Fruit fly (Drosophila melanogaster) Kc167 (cell line): ENCODE data around the gene CG11891.

Experiments used
- Myc ChIP-seq: fragments of >200 bp; optimal IDR thresholded peaks from 2 replicates; lab custom pipeline; 2017; ENCODE audit warnings: missing external identifiers
- Sin3A ChIP-seq: fragments of >200 bp; optimal IDR thresholded peaks from 2 replicates; lab custom pipeline; 2018; ENCODE audit warnings: missing external identifiers
- h ChIP-seq: fragments of >200 bp; optimal IDR thresholded peaks from 3 replicates; lab custom pipeline; 2018; ENCODE audit warnings: missing external identifiers
- insv ChIP-seq: fragments of >200 bp; optimal IDR thresholded peaks from 3 replicates; lab custom pipeline; 2018; ENCODE audit warnings: missing external identifiers
- psq ChIP-seq: fragments of >200 bp; optimal IDR thresholded peaks from 2 replicates; lab custom pipeline; 2017; ENCODE audit warnings: missing external identifiers
- ttk ChIP-seq: sonication (Bioruptor generic); optimal IDR thresholded peaks from 2 replicates; lab custom pipeline; 2017; ENCODE audit warnings: missing external identifiers

DNA sequence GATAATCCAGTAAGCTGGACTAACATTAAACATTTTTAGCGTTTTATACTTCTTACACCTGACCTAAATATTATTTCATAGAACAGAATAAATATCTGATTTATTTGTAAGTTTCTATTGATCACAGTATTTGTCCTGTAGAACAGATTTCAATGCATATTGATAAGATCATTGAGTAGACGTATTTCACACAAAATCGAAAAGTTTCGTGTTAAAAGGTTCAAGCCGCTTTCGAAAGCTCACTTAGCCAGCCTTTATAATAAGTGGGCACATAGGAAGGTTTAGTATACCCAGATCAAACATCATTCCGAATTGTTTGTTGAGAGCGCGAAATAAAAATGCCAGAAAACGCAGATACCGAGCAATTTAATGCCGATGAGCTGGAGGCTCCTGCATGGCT lies 19.6 kb downstream of the CG11891 start, which contains the start of gene CG11893:
- TF ChIP-seq Myc (lab: Kevin White, UChicago): no peak
- no peak for TF ChIP-seq ttk
- no peak for TF ChIP-seq psq (lab: Kevin White, UChicago)
- TF ChIP-seq insv: no peak
- TF ChIP-seq h (lab: Kevin White, UChicago): no peak
- no peak for TF ChIP-seq Sin3A (lab: Kevin White, UChicago)
